Worm (Caenorhabditis elegans) whole organism, late embryonic: ENCODE measurements around the gene T04C4.3.

Source experiments
- C38D4.7 ChIP-seq: fragments of 200-800 bp; sonication (Bioruptor generic); optimal IDR thresholded peaks from 2 replicates; lab custom pipeline; 2018; ENCODE audit warnings: mild to moderate bottlenecking, missing genetic modification characterization, moderate library complexity, missing compliant biosample characterization
- ceh-19 ChIP-seq: fragments of 200-800 bp; sonication (Bioruptor generic); optimal IDR thresholded peaks from 2 replicates; lab custom pipeline; 2018; ENCODE audit warnings: mild to moderate bottlenecking, missing genetic modification characterization, missing compliant biosample characterization
- nfya-1 ChIP-seq: sonication (generic microtip); optimal IDR thresholded peaks from 2 replicates; lab custom pipeline; 2017; ENCODE audit warnings: missing genetic modification characterization, mild to moderate bottlenecking, missing compliant biosample characterization, antibody characterized with exemption, moderate library complexity
- pax-1 ChIP-seq: fragments of 150-350 bp; optimal IDR thresholded peaks from 2 replicates; lab custom pipeline; 2014; ENCODE audit warnings: missing biosample characterization, missing genetic modification characterization

DNA sequence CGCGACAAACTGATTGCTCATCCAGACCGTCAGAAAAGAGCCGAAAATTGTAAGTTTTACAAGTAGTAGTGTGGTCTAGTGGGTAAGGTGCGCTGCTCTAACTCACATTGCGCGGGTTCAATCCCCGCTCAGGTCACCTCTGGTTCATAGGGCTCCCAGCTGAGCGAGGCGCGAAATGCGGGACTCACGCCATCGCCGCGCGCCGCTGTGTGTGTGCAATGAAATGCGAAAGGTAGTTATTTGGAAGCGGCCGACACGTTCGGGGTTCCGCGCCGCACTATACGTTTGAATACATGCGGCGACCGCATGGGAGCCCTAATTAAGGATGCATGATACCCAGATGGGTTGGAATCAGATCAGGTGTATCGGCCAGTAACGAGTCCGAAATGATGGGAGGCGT is 29.5 kb upstream of the T04C4.3 start:
- TF ChIP-seq pax-1 (no peak), C38D4.7 (GFP tag; lab: Kevin White, UChicago) (no peak), ceh-19 (GFP tag; lab: Kevin White, UChicago) (no peak), nfya-1 (tag; lab: Kevin White, UChicago) (no peak)
